Fruit fly (Drosophila melanogaster) whole organism, embryonic: ENCODE data around the gene Acp63F.
A peak's percentile ranks its signal among the peaks of the same experiment; 100 is the strongest.

Experiments
- Abd-B ChIP-seq: fragments of 200-800 bp; sonication (Bioruptor generic); optimal IDR thresholded peaks from 2 replicates; lab custom pipeline; 2018; ENCODE audit warnings: missing biosample characterization, mild to moderate bottlenecking, missing genetic modification characterization, moderate library complexity
- Asciz ChIP-seq: fragments of 200-800 bp; sonication (Bioruptor generic); optimal IDR thresholded peaks from 2 replicates; lab custom pipeline; 2017; ENCODE audit warnings: missing biosample characterization, mild to moderate bottlenecking, missing genetic modification characterization, missing genetic modification reagents
- Awh ChIP-seq: fragments of 200-800 bp; sonication (Bioruptor generic); IDR thresholded peaks from 2 replicates; pipeline ENCODE4, ENCODE4 v1.3.6; 2022; ENCODE audit warnings: missing biosample characterization, missing genetic modification characterization
- B-H2 ChIP-seq: fragments of 200-800 bp; sonication (Bioruptor generic); optimal IDR thresholded peaks from 2 replicates; lab custom pipeline; 2018; ENCODE audit warnings: missing biosample characterization, mild to moderate bottlenecking, missing genetic modification characterization
- CG10147 ChIP-seq: fragments of 200-800 bp; sonication (Bioruptor generic); optimal IDR thresholded peaks from 2 replicates; lab custom pipeline; 2019; ENCODE audit warnings: missing biosample characterization, mild to moderate bottlenecking, missing genetic modification characterization, moderate library complexity
- CG10209 ChIP-seq: fragments of 200-800 bp; sonication (Bioruptor generic); optimal IDR thresholded peaks from 3 replicates; lab custom pipeline; 2017; ENCODE audit warnings: missing biosample characterization, mild to moderate bottlenecking, missing genetic modification characterization, missing genetic modification reagents
- CG10565 ChIP-seq: fragments of 200-800 bp; sonication (Bioruptor generic); optimal IDR thresholded peaks from 3 replicates; lab custom pipeline; 2016; ENCODE audit warnings: missing biosample characterization, mild to moderate bottlenecking, missing genetic modification characterization
- CG10979 ChIP-seq: fragments of 200-800 bp; sonication (Bioruptor generic); optimal IDR thresholded peaks from 2 replicates; lab custom pipeline; 2018; ENCODE audit warnings: missing biosample characterization, mild to moderate bottlenecking, missing genetic modification characterization, moderate library complexity
- CG11247 ChIP-seq: fragments of 200-800 bp; sonication (Bioruptor generic); IDR thresholded peaks from 2 replicates; pipeline ENCODE4 v1.3.6; 2022; ENCODE audit warnings: missing biosample characterization, missing genetic modification characterization
- CG11398 ChIP-seq: fragments of 200-800 bp; sonication (Bioruptor generic); optimal IDR thresholded peaks from 2 replicates; lab custom pipeline; 2016; ENCODE audit warnings: missing biosample characterization, missing genetic modification characterization
- CG13775 ChIP-seq: fragments of 200-800 bp; sonication (Bioruptor generic); optimal IDR thresholded peaks from 3 replicates; lab custom pipeline; 2017; ENCODE audit warnings: missing biosample characterization, mild to moderate bottlenecking, missing genetic modification characterization
- CG14441 ChIP-seq: fragments of 200-800 bp; sonication (Bioruptor generic); IDR thresholded peaks from 2 replicates; pipeline ENCODE4 v1.3.6; 2022; ENCODE audit warnings: missing biosample characterization, missing genetic modification characterization
- CG17328 ChIP-seq: fragments of 200-800 bp; sonication (Bioruptor generic); IDR thresholded peaks from 2 replicates; pipeline ENCODE4 v1.3.6; 2022; ENCODE audit warnings: missing biosample characterization, missing genetic modification characterization
- CG1832 ChIP-seq: fragments of 200-800 bp; sonication (Bioruptor generic); optimal IDR thresholded peaks from 2 replicates; lab custom pipeline; 2017; ENCODE audit warnings: missing biosample characterization, mild to moderate bottlenecking, missing genetic modification characterization, inconsistent platforms
- CG18599 ChIP-seq: fragments of 200-800 bp; sonication (Bioruptor generic); optimal IDR thresholded peaks from 3 replicates; lab custom pipeline; 2017; ENCODE audit warnings: missing biosample characterization, missing genetic modification characterization, mild to moderate bottlenecking, moderate library complexity, missing genetic modification reagents
- CG31388 ChIP-seq: fragments of 200-800 bp; sonication (Bioruptor generic); optimal IDR thresholded peaks from 2 replicates; lab custom pipeline; 2016; ENCODE audit warnings: missing biosample characterization, missing genetic modification characterization
- CG31441 ChIP-seq: fragments of 200-800 bp; sonication (Bioruptor generic); IDR thresholded peaks from 2 replicates; pipeline ENCODE4 v1.3.6; 2022; ENCODE audit warnings: missing biosample characterization, missing genetic modification characterization
- CG32532 ChIP-seq: fragments of 200-800 bp; sonication (Bioruptor generic); IDR thresholded peaks from 2 replicates; pipeline ENCODE4 v1.3.6; 2022; ENCODE audit warnings: missing biosample characterization, missing genetic modification characterization
- CG5245 ChIP-seq: fragments of 200-800 bp; sonication (Bioruptor generic); optimal IDR thresholded peaks from 3 replicates; lab custom pipeline; 2016; ENCODE audit warnings: missing biosample characterization, missing genetic modification characterization
- CG6175 ChIP-seq: fragments of 200-800 bp; sonication (Bioruptor generic); IDR thresholded peaks from 3 replicates; pipeline ENCODE4 v1.3.6; 2022; ENCODE audit warnings: missing biosample characterization, missing genetic modification characterization
- CG6272 ChIP-seq: fragments of 200-800 bp; sonication (Bioruptor generic); IDR thresholded peaks from 2 replicates; pipeline ENCODE4 v1.3.6; 2022; ENCODE audit warnings: missing biosample characterization, missing genetic modification characterization
- CG7839 ChIP-seq: fragments of 200-800 bp; sonication (Bioruptor generic); optimal IDR thresholded peaks from 3 replicates; lab custom pipeline; 2018; ENCODE audit warnings: missing biosample characterization, mild to moderate bottlenecking, missing genetic modification characterization, moderate library complexity
- CG7928 ChIP-seq: fragments of 200-800 bp; sonication (Bioruptor generic); optimal IDR thresholded peaks from 2 replicates; lab custom pipeline; 2017; ENCODE audit warnings: missing biosample characterization, mild to moderate bottlenecking, missing genetic modification characterization
- CG9727 ChIP-seq: fragments of 200-800 bp; sonication (Bioruptor generic); optimal IDR thresholded peaks from 3 replicates; lab custom pipeline; 2017; ENCODE audit warnings: missing biosample characterization, mild to moderate bottlenecking, missing genetic modification characterization
- CG9876 ChIP-seq: fragments of 200-800 bp; sonication (Bioruptor generic); optimal IDR thresholded peaks from 2 replicates; lab custom pipeline; 2016; ENCODE audit warnings: missing biosample characterization, missing genetic modification characterization
- D ChIP-seq, 2 experiments: fragments of 200-800 bp in 1 of 2; fragments of >200 bp in 1 of 2; sonication (Bioruptor generic) in 1 of 2; optimal IDR thresholded peaks; 2 replicates in 1 of 2; 3 replicates in 1 of 2; lab custom pipeline; 2017; ENCODE audit warnings: mild to moderate bottlenecking in 1 of 2, missing biosample characterization in 1 of 2, missing genetic modification characterization in 1 of 2, missing genetic modification reagents in 1 of 2
- Dek ChIP-seq: fragments of 200-800 bp; sonication (Bioruptor generic); optimal IDR thresholded peaks from 3 replicates; lab custom pipeline; 2019; ENCODE audit warnings: missing biosample characterization, mild to moderate bottlenecking, missing genetic modification characterization, moderate library complexity
- Dfd ChIP-seq, 2 experiments: fragments of >200 bp; optimal IDR thresholded peaks; 2 replicates each; lab custom pipeline; 2017; ENCODE audit warnings: missing biosample characterization in 2 of 2, missing genetic modification characterization in 2 of 2
- E2f1 ChIP-seq: fragments of 200-800 bp; sonication (Bioruptor generic); IDR thresholded peaks from 2 replicates; pipeline ENCODE4 v1.3.6; 2022; ENCODE audit warnings: missing biosample characterization, missing genetic modification characterization
- ERR ChIP-seq: fragments of 200-800 bp; sonication (Bioruptor generic); optimal IDR thresholded peaks from 2 replicates; lab custom pipeline; 2016; ENCODE audit warnings: missing biosample characterization, missing genetic modification characterization
- Elba2 ChIP-seq: fragments of 200-800 bp; sonication (Bioruptor generic); optimal IDR thresholded peaks from 3 replicates; lab custom pipeline; 2016; ENCODE audit warnings: missing biosample characterization, missing genetic modification characterization
- H2.0 ChIP-seq: fragments of 200-800 bp; sonication (Bioruptor generic); IDR thresholded peaks from 2 replicates; pipeline ENCODE4 v1.3.6; 2022; ENCODE audit warnings: missing biosample characterization, missing genetic modification characterization
- Hand ChIP-seq: fragments of 200-800 bp; sonication (Bioruptor generic); optimal IDR thresholded peaks from 2 replicates; lab custom pipeline; 2017; ENCODE audit warnings: mild to moderate bottlenecking, missing biosample characterization, missing genetic modification reagents, missing genetic modification characterization
- Hr3 ChIP-seq: fragments of 200-800 bp; sonication (Bioruptor generic); optimal IDR thresholded peaks from 3 replicates; lab custom pipeline; 2016; ENCODE audit warnings: missing biosample characterization, missing genetic modification characterization
- Kr ChIP-seq: fragments of 200-800 bp; sonication (Bioruptor generic); optimal IDR thresholded peaks from 2 replicates; lab custom pipeline; 2017; ENCODE audit warnings: missing biosample characterization, mild to moderate bottlenecking, missing genetic modification characterization
- PHDP ChIP-seq: fragments of 200-800 bp; sonication (Bioruptor generic); optimal IDR thresholded peaks from 3 replicates; lab custom pipeline; 2018; ENCODE audit warnings: missing biosample characterization, mild to moderate bottlenecking, missing genetic modification characterization, moderate library complexity
- Side ChIP-seq: fragments of 200-800 bp; sonication (Bioruptor generic); optimal IDR thresholded peaks from 2 replicates; lab custom pipeline; 2016; ENCODE audit warnings: missing biosample characterization, missing genetic modification characterization
- Ssrp ChIP-seq: fragments of 200-800 bp; sonication (Bioruptor generic); optimal IDR thresholded peaks from 2 replicates; lab custom pipeline; 2018; ENCODE audit warnings: missing biosample characterization, mild to moderate bottlenecking, missing genetic modification characterization, moderate library complexity
- Xrp1 ChIP-seq: fragments of 200-800 bp; sonication (Bioruptor generic); IDR thresholded peaks from 2 replicates; pipeline ENCODE4 v1.3.6; 2022; ENCODE audit warnings: missing biosample characterization, missing genetic modification characterization
- ara ChIP-seq: fragments of 200-800 bp; sonication (Bioruptor generic); IDR thresholded peaks from 2 replicates; pipeline ENCODE4 v1.3.6; 2022; ENCODE audit warnings: missing biosample characterization, missing genetic modification characterization
- bigmax ChIP-seq: fragments of 200-800 bp; sonication (Bioruptor generic); optimal IDR thresholded peaks from 2 replicates; lab custom pipeline; 2018; ENCODE audit warnings: missing biosample characterization, mild to moderate bottlenecking, missing genetic modification characterization
- cad ChIP-seq: fragments of >200 bp; optimal IDR thresholded peaks from 2 replicates; lab custom pipeline; 2017; ENCODE audit warnings: missing biosample characterization, missing genetic modification characterization
- caup ChIP-seq: fragments of 200-800 bp; sonication (Bioruptor generic); optimal IDR thresholded peaks from 3 replicates; lab custom pipeline; 2017; ENCODE audit warnings: missing biosample characterization, mild to moderate bottlenecking, missing genetic modification characterization, moderate library complexity; ENCODE audit not compliant: severe bottlenecking
- emc ChIP-seq: fragments of 200-800 bp; sonication (Bioruptor generic); optimal IDR thresholded peaks from 2 replicates; lab custom pipeline; 2016; ENCODE audit warnings: missing biosample characterization, missing genetic modification characterization
- jumu ChIP-seq: fragments of 200-800 bp; sonication (Bioruptor generic); optimal IDR thresholded peaks from 3 replicates; lab custom pipeline; 2016; ENCODE audit warnings: missing biosample characterization, missing genetic modification characterization
- lbe ChIP-seq: fragments of 200-800 bp; sonication (Bioruptor generic); optimal IDR thresholded peaks from 2 replicates; lab custom pipeline; 2016; ENCODE audit warnings: missing biosample characterization, mild to moderate bottlenecking, missing genetic modification characterization
- lola ChIP-seq, 3 experiments: fragments of >200 bp in 2 of 3; fragments of 200-800 bp in 1 of 3; sonication (Bioruptor generic) in 1 of 3; optimal IDR thresholded peaks; 2 replicates each; lab custom pipeline; 2017 to 2019; ENCODE audit warnings: missing biosample characterization in 3 of 3, missing genetic modification characterization in 3 of 3, mild to moderate bottlenecking in 1 of 3, moderate library complexity in 1 of 3
- mam ChIP-seq: fragments of 200-800 bp; sonication (Bioruptor generic); optimal IDR thresholded peaks from 3 replicates; lab custom pipeline; 2016; ENCODE audit warnings: missing biosample characterization, missing genetic modification characterization
- nau ChIP-seq: fragments of 200-800 bp; sonication (Bioruptor generic); optimal IDR thresholded peaks from 3 replicates; lab custom pipeline; 2017; ENCODE audit warnings: missing biosample characterization, mild to moderate bottlenecking, missing genetic modification characterization, missing genetic modification reagents
- nmo ChIP-seq: fragments of 200-800 bp; sonication (Bioruptor generic); optimal IDR thresholded peaks from 2 replicates; lab custom pipeline; 2018; ENCODE audit warnings: missing biosample characterization, mild to moderate bottlenecking, missing genetic modification characterization, moderate library complexity

Acp63F gene

dm6 chr3L:3852842-3853241, 36.7 kb upstream of the Acp63F start (continued):
- no peak for TF ChIP-seq nau (GFP tag; lab: Kevin White, UChicago)
- no peak for TF ChIP-seq jumu (GFP tag; lab: Kevin White, UChicago)
- no peak for TF ChIP-seq Side (GFP tag; lab: Kevin White, UChicago)
- TF ChIP-seq CG9876 (GFP tag; lab: Kevin White, UChicago), result no peak
- no peak for TF ChIP-seq CG6272 (GFP tag; lab: Robert Waterston, UW)
- TF ChIP-seq CG1832 (GFP tag; lab: Kevin White, UChicago), result no peak
- TF ChIP-seq bigmax (GFP tag; lab: Kevin White, UChicago), result no peak
- no peak for TF ChIP-seq cad
- no peak for TF ChIP-seq CG10147
- TF ChIP-seq ara, result peak; percentile 70
- peak in 1 of 3 experiments; percentile 67 for TF ChIP-seq lola (GFP tag; optimal IDR thresholded peaks at IDR 0.05; lab: Kevin White, UChicago)
- TF ChIP-seq Elba2 (GFP tag; lab: Kevin White, UChicago), result no peak
- no peak for TF ChIP-seq CG31388 (GFP tag; lab: Kevin White, UChicago)
- no peak for TF ChIP-seq CG10209 (GFP tag; lab: Kevin White, UChicago)
- TF ChIP-seq Hr3 (GFP tag; lab: Kevin White, UChicago), result peak; percentile 18
- peak; percentile 31 for TF ChIP-seq CG9727
- TF ChIP-seq Asciz, result no peak
- no peak for TF ChIP-seq B-H2 (GFP tag; lab: Kevin White, UChicago)
- TF ChIP-seq Awh (GFP tag; lab: Robert Waterston, UW), result peak; percentile 90
- TF ChIP-seq D (optimal IDR thresholded peaks at IDR 0.05; lab: Kevin White, UChicago), result no peak
- peak; percentile 28 for TF ChIP-seq D (GFP tag; optimal IDR thresholded peaks at IDR 0.05; lab: Kevin White, UChicago)
- peak; percentile 48 for TF ChIP-seq CG10979 (tag; lab: Kevin White, UChicago)
- peak; percentile 76 for TF ChIP-seq Ssrp
- no peak for TF ChIP-seq CG7928
- no peak for TF ChIP-seq mam (GFP tag; lab: Kevin White, UChicago)
- no peak for TF ChIP-seq CG11247 (GFP tag; lab: Robert Waterston, UW)
- no peak for TF ChIP-seq emc (GFP tag; lab: Kevin White, UChicago)
- TF ChIP-seq CG10565 (GFP tag; lab: Kevin White, UChicago), result no peak
- no peak for TF ChIP-seq Dek (tag; lab: Kevin White, UChicago)
- TF ChIP-seq, all 482 proteins: peak for 168

dm6 chr3L:3851847-3852246, 35.7 kb upstream of the Acp63F start:
- peak; percentile 61; the same call in 1 of the 2 replicates for TF ChIP-seq CG17328 (GFP tag; lab: Robert Waterston, UW)
- no peak for TF ChIP-seq E2f1 (GFP tag; lab: Robert Waterston, UW)
- TF ChIP-seq CG5245 (GFP tag; lab: Kevin White, UChicago), result peak; percentile 18
- no peak for TF ChIP-seq Hand (GFP tag; lab: Kevin White, UChicago)
- TF ChIP-seq nmo (GFP tag; lab: Kevin White, UChicago), result peak; percentile 55
- peak; percentile 24 for TF ChIP-seq PHDP (tag; lab: Kevin White, UChicago)
- TF ChIP-seq lbe (GFP tag; lab: Kevin White, UChicago), result no peak
- peak; percentile 64; the same call in 1 of the 2 replicates for TF ChIP-seq ara
- no peak for TF ChIP-seq CG11398
- TF ChIP-seq ERR (GFP tag; lab: Kevin White, UChicago), result no peak
- TF ChIP-seq H2.0 (GFP tag; lab: Robert Waterston, UW), result no peak
- no peak for TF ChIP-seq Kr
- TF ChIP-seq CG6175, result no peak
- peak; percentile 50 for TF ChIP-seq CG7839 (tag; lab: Kevin White, UChicago)
- TF ChIP-seq CG14441, result no peak
- no peak for TF ChIP-seq Dfd (GFP tag; optimal IDR thresholded peaks at IDR 0.05; lab: Kevin White, UChicago)
- TF ChIP-seq CG18599 (GFP tag; lab: Kevin White, UChicago), result no peak
- TF ChIP-seq caup, result no peak
- TF ChIP-seq Xrp1 (GFP tag; lab: Robert Waterston, UW), result peak; percentile 69; the same call in 1 of the 2 replicates
- TF ChIP-seq CG13775 (GFP tag; lab: Kevin White, UChicago), result peak; percentile 10
- TF ChIP-seq CG32532 (GFP tag; lab: Robert Waterston, UW), result peak; percentile 28; the same call in 1 of the 2 replicates
- peak; percentile 59 for TF ChIP-seq Abd-B
- TF ChIP-seq CG10147, result peak; percentile 29
- TF ChIP-seq CG31441 (GFP tag; lab: Robert Waterston, UW), result peak; percentile 52
